Fruit fly (Drosophila melanogaster) whole organism, prepupa: ENCODE data around the gene CG32755.
A peak's percentile ranks its signal among the peaks of the same experiment; 100 is the strongest.

Source experiments
- Blimp-1 ChIP-seq: fragments of 200-800 bp; sonication (Bioruptor generic); optimal IDR thresholded peaks from 3 replicates; lab custom pipeline; 2017; ENCODE audit warnings: missing biosample characterization, missing genetic modification characterization, mild to moderate bottlenecking, moderate library complexity, missing genetic modification reagents
- CG10631 ChIP-seq: fragments of 200-800 bp; sonication (Bioruptor generic); optimal IDR thresholded peaks from 2 replicates; lab custom pipeline; 2016; ENCODE audit warnings: missing biosample characterization, missing genetic modification characterization
- CG11294 ChIP-seq: fragments of 200-800 bp; sonication (Bioruptor generic); IDR thresholded peaks from 2 replicates; pipeline ENCODE4 v1.3.6; 2022; ENCODE audit warnings: missing biosample characterization, missing genetic modification characterization
- CG11762 ChIP-seq: fragments of 200-800 bp; sonication (Bioruptor generic); optimal IDR thresholded peaks from 3 replicates; lab custom pipeline; 2016; ENCODE audit warnings: missing biosample characterization, missing genetic modification characterization; ENCODE audit not compliant: insufficient read depth
- CG11902 ChIP-seq: fragments of 200-800 bp; sonication (Bioruptor generic); optimal IDR thresholded peaks from 3 replicates; lab custom pipeline; 2016; ENCODE audit warnings: missing biosample characterization, missing genetic modification characterization
- CG15336 ChIP-seq: fragments of 200-800 bp; sonication (Bioruptor generic); IDR thresholded peaks from 2 replicates; pipeline ENCODE4 v1.3.6; 2022; ENCODE audit warnings: missing biosample characterization, missing genetic modification characterization
- CG1621 ChIP-seq: fragments of 200-800 bp; sonication (Bioruptor generic); optimal IDR thresholded peaks from 3 replicates; lab custom pipeline; 2018; ENCODE audit warnings: missing biosample characterization, mild to moderate bottlenecking, missing genetic modification characterization
- CG16779 ChIP-seq: fragments of 200-800 bp; sonication (Bioruptor generic); optimal IDR thresholded peaks from 3 replicates; lab custom pipeline; 2017; ENCODE audit warnings: missing biosample characterization, mild to moderate bottlenecking, missing genetic modification characterization
- CG3032 ChIP-seq: fragments of 200-800 bp; optimal IDR thresholded peaks from 2 replicates; lab custom pipeline; 2019; ENCODE audit warnings: missing biosample characterization, mild to moderate bottlenecking, missing genetic modification characterization, moderate library complexity
- CG34406 ChIP-seq: fragments of 200-800 bp; sonication (Bioruptor generic); optimal IDR thresholded peaks from 3 replicates; lab custom pipeline; 2016; ENCODE audit warnings: missing biosample characterization, missing genetic modification characterization
- CG3919 ChIP-seq: fragments of 200-800 bp; sonication (Bioruptor generic); optimal IDR thresholded peaks from 3 replicates; lab custom pipeline; 2016; ENCODE audit warnings: missing biosample characterization, missing genetic modification characterization
- CG4318 ChIP-seq: fragments of 200-800 bp; sonication (Bioruptor generic); optimal IDR thresholded peaks from 3 replicates; lab custom pipeline; 2017; ENCODE audit warnings: missing biosample characterization, mild to moderate bottlenecking, missing genetic modification characterization
- CG6276 ChIP-seq: fragments of 200-800 bp; sonication (Bioruptor generic); optimal IDR thresholded peaks from 2 replicates; lab custom pipeline; 2017; ENCODE audit warnings: missing biosample characterization, mild to moderate bottlenecking, missing genetic modification characterization
- CG6792 ChIP-seq: fragments of 200-800 bp; sonication (Bioruptor generic); optimal IDR thresholded peaks from 3 replicates; lab custom pipeline; 2016; ENCODE audit warnings: missing biosample characterization, missing genetic modification characterization
- CG6808 ChIP-seq: fragments of 200-800 bp; sonication (Bioruptor generic); optimal IDR thresholded peaks from 3 replicates; lab custom pipeline; 2017; ENCODE audit warnings: missing biosample characterization, missing genetic modification characterization, mild to moderate bottlenecking, moderate library complexity, missing genetic modification reagents
- CG7368 ChIP-seq: fragments of 200-800 bp; sonication (Bioruptor generic); optimal IDR thresholded peaks from 3 replicates; lab custom pipeline; 2016; ENCODE audit warnings: missing biosample characterization, missing genetic modification characterization
- CG8119 ChIP-seq: fragments of 200-800 bp; sonication (Bioruptor generic); IDR thresholded peaks from 3 replicates; pipeline ENCODE4 v1.3.6; 2022; ENCODE audit warnings: missing biosample characterization, missing genetic modification characterization
- CG8319 ChIP-seq: fragments of 200-800 bp; sonication (Bioruptor generic); optimal IDR thresholded peaks from 3 replicates; lab custom pipeline; 2016; ENCODE audit warnings: missing biosample characterization, missing genetic modification characterization
- CG8632 ChIP-seq: fragments of 200-800 bp; sonication (Bioruptor generic); optimal IDR thresholded peaks from 3 replicates; lab custom pipeline; 2016; ENCODE audit warnings: missing biosample characterization, missing genetic modification characterization
- CG9139 ChIP-seq: fragments of 200-800 bp; sonication (Bioruptor generic); optimal IDR thresholded peaks from 3 replicates; lab custom pipeline; 2017; ENCODE audit warnings: missing biosample characterization, mild to moderate bottlenecking, missing genetic modification characterization
- Eip75B ChIP-seq: fragments of 200-800 bp; sonication (Bioruptor generic); optimal IDR thresholded peaks from 3 replicates; lab custom pipeline; 2016; ENCODE audit warnings: missing biosample characterization, missing genetic modification characterization
- Eip78C ChIP-seq: fragments of 200-800 bp; sonication (Bioruptor generic); peaks from one replicate; lab custom pipeline; 2016; ENCODE audit warnings: missing biosample characterization, missing genetic modification characterization
- Eip93F ChIP-seq: fragments of 200-800 bp; sonication (Bioruptor generic); optimal IDR thresholded peaks from 2 replicates; lab custom pipeline; 2016; ENCODE audit warnings: missing biosample characterization, mild to moderate bottlenecking, missing genetic modification characterization
- Ets96B ChIP-seq: fragments of 200-800 bp; optimal IDR thresholded peaks from 2 replicates; lab custom pipeline; 2019; ENCODE audit warnings: missing biosample characterization, mild to moderate bottlenecking, missing genetic modification characterization, moderate library complexity
- Gug ChIP-seq: fragments of 200-800 bp; sonication (Bioruptor generic); IDR thresholded peaks from 2 replicates; pipeline ENCODE4 v1.3.6; 2022; ENCODE audit warnings: missing biosample characterization, missing genetic modification characterization
- Hr39 ChIP-seq: fragments of 200-800 bp; sonication (Bioruptor generic); optimal IDR thresholded peaks from 2 replicates; lab custom pipeline; 2016; ENCODE audit warnings: missing biosample characterization, missing genetic modification characterization
- Hr4 ChIP-seq: fragments of 200-800 bp; sonication (Bioruptor generic); optimal IDR thresholded peaks from 3 replicates; lab custom pipeline; 2016; ENCODE audit warnings: missing biosample characterization, missing genetic modification characterization
- Lpt ChIP-seq: fragments of 200-800 bp; sonication (Bioruptor generic); optimal IDR thresholded peaks from 3 replicates; lab custom pipeline; 2016; ENCODE audit warnings: missing biosample characterization, missing genetic modification characterization
- Met ChIP-seq: fragments of 200-800 bp; sonication (Bioruptor generic); optimal IDR thresholded peaks from 3 replicates; lab custom pipeline; 2016; ENCODE audit warnings: missing biosample characterization, missing genetic modification characterization
- OdsH ChIP-seq: fragments of 200-800 bp; sonication (Bioruptor generic); optimal IDR thresholded peaks from 3 replicates; lab custom pipeline; 2016; ENCODE audit warnings: missing biosample characterization, missing genetic modification characterization
- Smox ChIP-seq: fragments of 200-800 bp; sonication (Bioruptor generic); optimal IDR thresholded peaks from 3 replicates; lab custom pipeline; 2016; ENCODE audit warnings: missing biosample characterization, missing genetic modification characterization
- Sox15 ChIP-seq: fragments of 200-800 bp; sonication (Bioruptor generic); optimal IDR thresholded peaks from 3 replicates; lab custom pipeline; 2016; ENCODE audit warnings: missing biosample characterization, missing genetic modification characterization
- achi ChIP-seq: fragments of 200-800 bp; sonication (Bioruptor generic); optimal IDR thresholded peaks from 3 replicates; lab custom pipeline; 2016; ENCODE audit warnings: missing biosample characterization, missing genetic modification characterization
- acj6 ChIP-seq: fragments of 200-800 bp; sonication (Bioruptor generic); optimal IDR thresholded peaks from 3 replicates; lab custom pipeline; 2016; ENCODE audit warnings: missing biosample characterization, missing genetic modification characterization
- dac ChIP-seq: fragments of 200-800 bp; sonication (Bioruptor generic); optimal IDR thresholded peaks from 2 replicates; lab custom pipeline; 2017; ENCODE audit warnings: missing biosample characterization, mild to moderate bottlenecking, missing genetic modification characterization
- dsx ChIP-seq: fragments of 200-800 bp; optimal IDR thresholded peaks from 3 replicates; lab custom pipeline; 2019; ENCODE audit warnings: missing biosample characterization, mild to moderate bottlenecking, missing genetic modification characterization, moderate library complexity; ENCODE audit not compliant: poor library complexity, severe bottlenecking
- eg ChIP-seq: fragments of 200-800 bp; sonication (Bioruptor generic); IDR thresholded peaks from 3 replicates; pipeline ENCODE4 v1.3.6; 2022; ENCODE audit warnings: missing biosample characterization, missing genetic modification characterization
- esn ChIP-seq: fragments of 200-800 bp; sonication (Bioruptor generic); optimal IDR thresholded peaks from 2 replicates; lab custom pipeline; 2016; ENCODE audit warnings: missing biosample characterization, mild to moderate bottlenecking, missing genetic modification characterization, moderate library complexity
- fkh ChIP-seq: fragments of 200-800 bp; sonication (Bioruptor generic); optimal IDR thresholded peaks from 3 replicates; lab custom pipeline; 2017; ENCODE audit warnings: missing biosample characterization, mild to moderate bottlenecking, missing genetic modification characterization, moderate library complexity
- lz ChIP-seq: fragments of 200-800 bp; sonication (Bioruptor generic); optimal IDR thresholded peaks from 3 replicates; lab custom pipeline; 2016; ENCODE audit warnings: missing biosample characterization, missing genetic modification characterization
- net ChIP-seq: fragments of 200-800 bp; sonication (Bioruptor generic); optimal IDR thresholded peaks from 3 replicates; lab custom pipeline; 2016; ENCODE audit warnings: missing biosample characterization, missing genetic modification characterization
- spab ChIP-seq: fragments of 200-800 bp; sonication (Bioruptor generic); optimal IDR thresholded peaks from 2 replicates; lab custom pipeline; 2017; ENCODE audit warnings: missing biosample characterization, mild to moderate bottlenecking, missing genetic modification characterization, missing genetic modification reagents
- ss ChIP-seq, 2 experiments: fragments of 200-800 bp; sonication (Bioruptor generic); optimal IDR thresholded peaks; 2 replicates in 1 of 2; 3 replicates in 1 of 2; lab custom pipeline; 2017 to 2018; ENCODE audit warnings: mild to moderate bottlenecking in 2 of 2, missing biosample characterization in 2 of 2, missing genetic modification characterization in 2 of 2, moderate library complexity in 1 of 2
- svp ChIP-seq: fragments of 200-800 bp; sonication (Bioruptor generic); peaks from one replicate; lab custom pipeline; 2016; ENCODE audit warnings: missing biosample characterization, missing genetic modification characterization
- topi ChIP-seq: fragments of 200-800 bp; sonication (Bioruptor generic); optimal IDR thresholded peaks from 3 replicates; lab custom pipeline; 2016; ENCODE audit warnings: missing biosample characterization, missing genetic modification characterization

CG32755 gene

dm6 chrX:5965517-5966397, 15.7 kb downstream of the CG32755 start, which contains the start of gene Grip (continued):
- TF ChIP-seq Sox15 = no peak
- no peak for TF ChIP-seq CG9139 (GFP tag; lab: Kevin White, UChicago)
- TF ChIP-seq CG34406 (GFP tag; lab: Kevin White, UChicago) = peak; percentile 25
- 0 out of 3 replicates have a peak, but pooled peaks have one; percentile 21 for TF ChIP-seq eg (GFP tag; lab: Robert Waterston, UW)
- no peak for TF ChIP-seq dac (GFP tag; lab: Kevin White, UChicago)
- TF ChIP-seq acj6 = peak; percentile 22
- no peak for TF ChIP-seq lz (GFP tag; lab: Kevin White, UChicago)
- TF ChIP-seq CG3919 (GFP tag; lab: Kevin White, UChicago) = peak; percentile 20
- TF ChIP-seq Hr4 (GFP tag; lab: Kevin White, UChicago) = peak; percentile 21
- TF ChIP-seq OdsH (GFP tag; lab: Kevin White, UChicago) = peak; percentile 7

DNA sequence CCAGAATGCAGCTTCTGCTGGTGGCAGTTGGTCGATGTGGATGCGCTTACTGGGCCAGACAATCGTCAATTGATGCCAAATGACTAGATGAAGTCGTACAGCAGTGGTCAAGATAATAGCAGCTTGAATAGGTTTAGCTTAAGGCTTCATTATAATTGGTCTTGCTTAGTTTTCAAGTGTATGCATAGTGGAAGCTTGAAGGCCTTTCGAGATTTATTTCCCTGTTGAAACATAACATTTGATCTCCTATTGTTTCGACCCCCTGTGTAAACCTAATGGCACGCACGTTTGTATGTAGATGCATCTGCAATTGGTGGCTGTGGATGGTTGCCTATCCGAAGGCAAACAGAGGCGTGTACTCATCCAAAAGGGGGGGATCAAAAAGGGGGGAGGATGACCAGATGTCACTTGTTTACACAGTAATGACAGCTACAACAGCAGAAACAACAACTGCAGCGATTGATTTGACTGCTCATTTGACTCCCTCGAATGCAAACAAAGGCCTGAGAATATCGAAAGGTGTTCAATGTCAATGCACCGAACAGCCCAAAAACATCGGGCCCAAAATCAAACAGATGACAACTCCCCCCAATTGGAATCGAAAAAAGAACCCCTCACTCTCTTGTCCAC, 18.2 kb downstream of the CG32755 start:
- TF ChIP-seq net = peak; percentile 68
- peak; percentile 56 for TF ChIP-seq OdsH (GFP tag; lab: Kevin White, UChicago)
- no peak for TF ChIP-seq Smox (GFP tag; lab: Kevin White, UChicago)
- TF ChIP-seq Met = peak; percentile 44
- peak; percentile 17 for TF ChIP-seq esn
- TF ChIP-seq CG11902 (GFP tag; lab: Kevin White, UChicago) = no peak
- TF ChIP-seq CG4318 (GFP tag; lab: Kevin White, UChicago) = peak; percentile 61
- TF ChIP-seq fkh = peak; percentile 42
- TF ChIP-seq CG15336 = peak; percentile 87
- peak; percentile 51 for TF ChIP-seq CG3032 (tag; lab: Kevin White, UChicago)
- peak; percentile 84 for TF ChIP-seq Eip78C (GFP tag; lab: Kevin White, UChicago)
- peak; percentile 60 for TF ChIP-seq acj6
- TF ChIP-seq CG1621 (tag; lab: Kevin White, UChicago) = peak; percentile 68
- TF ChIP-seq CG34406 (GFP tag; lab: Kevin White, UChicago) = peak; percentile 21
- TF ChIP-seq spab (GFP tag; lab: Kevin White, UChicago) = peak; percentile 44
- peak; percentile 67; the same call in 1 of the 2 replicates for TF ChIP-seq CG11294 (GFP tag; lab: Robert Waterston, UW)
- peak; percentile 92 for TF ChIP-seq eg (GFP tag; lab: Robert Waterston, UW)
- peak; percentile 55 for TF ChIP-seq achi (GFP tag; lab: Kevin White, UChicago)
- TF ChIP-seq CG10631 (GFP tag; lab: Kevin White, UChicago) = peak; percentile 63
- TF ChIP-seq lz (GFP tag; lab: Kevin White, UChicago) = peak; percentile 29
- peak; percentile 39 for TF ChIP-seq CG7368
- peak; percentile 40 for TF ChIP-seq CG6808
- peak; percentile 57 for TF ChIP-seq Ets96B (tag; lab: Kevin White, UChicago)
- no peak for TF ChIP-seq CG9139 (GFP tag; lab: Kevin White, UChicago)
- peak; percentile 38 for TF ChIP-seq CG6792 (GFP tag; lab: Kevin White, UChicago)
- peak; percentile 53 for TF ChIP-seq dac (GFP tag; lab: Kevin White, UChicago)
- peak; percentile 76 for TF ChIP-seq Lpt (GFP tag; lab: Kevin White, UChicago)
- TF ChIP-seq ss (GFP tag; optimal IDR thresholded peaks at IDR 0.05; lab: Kevin White, UChicago) = peak; percentile 14 to 30
- TF ChIP-seq Eip75B (GFP tag; lab: Kevin White, UChicago) = peak; percentile 68
- peak; percentile 24 for TF ChIP-seq Hr39 (GFP tag; lab: Kevin White, UChicago)
- TF ChIP-seq Blimp-1 (GFP tag; lab: Kevin White, UChicago) = no peak
- peak; percentile 80 for TF ChIP-seq CG8119 (GFP tag; lab: Robert Waterston, UW)
- TF ChIP-seq Sox15 = no peak
- TF ChIP-seq CG8319 (GFP tag; lab: Kevin White, UChicago) = no peak
- TF ChIP-seq Gug (GFP tag; lab: Robert Waterston, UW) = peak; percentile 78
- peak; percentile 8 for TF ChIP-seq CG8632 (GFP tag; lab: Kevin White, UChicago)
- peak; percentile 28 for TF ChIP-seq CG16779 (tag; lab: Kevin White, UChicago)
- TF ChIP-seq Eip93F (GFP tag; lab: Kevin White, UChicago) = no peak
- TF ChIP-seq dsx (GFP tag; lab: Kevin White, UChicago) = peak; percentile 50
- peak; percentile 30 for TF ChIP-seq topi (GFP tag; lab: Kevin White, UChicago)
- TF ChIP-seq CG6276 = peak; percentile 68
- peak; percentile 67 for TF ChIP-seq svp
- peak; percentile 29 for TF ChIP-seq CG11762
